Fruit fly (Drosophila melanogaster) whole organism, embryonic: ENCODE data around the gene N.

Experiments used
- Atf3 ChIP-seq: fragments of 200-800 bp; sonication (Bioruptor generic); optimal IDR thresholded peaks from 3 replicates; lab custom pipeline; 2016; ENCODE audit warnings: missing biosample characterization, missing genetic modification characterization
- CG2875 ChIP-seq: fragments of 200-800 bp; sonication (Bioruptor generic); optimal IDR thresholded peaks from 2 replicates; lab custom pipeline; 2017; ENCODE audit warnings: missing biosample characterization, mild to moderate bottlenecking, missing genetic modification characterization, missing genetic modification reagents
- CG32772 ChIP-seq: fragments of 200-800 bp; sonication (Bioruptor generic); IDR thresholded peaks from 2 replicates; pipeline ENCODE4 v1.3.6; 2022; ENCODE audit warnings: missing biosample characterization, missing genetic modification characterization
- CG7372 ChIP-seq: fragments of 200-800 bp; sonication (Bioruptor generic); IDR thresholded peaks from 2 replicates; pipeline ENCODE4 v1.3.6; 2022; ENCODE audit warnings: missing biosample characterization, missing genetic modification characterization
- Rfx ChIP-seq: fragments of 200-800 bp; sonication (Bioruptor generic); IDR thresholded peaks from 2 replicates; pipeline ENCODE4 v1.3.6; 2022; ENCODE audit warnings: missing biosample characterization, missing genetic modification characterization
- da ChIP-seq: fragments of 200-800 bp; sonication (Bioruptor generic); optimal IDR thresholded peaks from 2 replicates; lab custom pipeline; 2016; ENCODE audit warnings: missing biosample characterization, missing genetic modification characterization
- gce ChIP-seq: fragments of 200-800 bp; sonication (Bioruptor generic); IDR thresholded peaks from 3 replicates; pipeline ENCODE4 v1.3.6; 2022; ENCODE audit warnings: missing biosample characterization, missing genetic modification characterization
- her ChIP-seq: fragments of 200-800 bp; sonication (Bioruptor generic); optimal IDR thresholded peaks from 2 replicates; lab custom pipeline; 2016; ENCODE audit warnings: missing biosample characterization, missing genetic modification characterization
- insv ChIP-seq, 2 experiments: fragments of 200-800 bp; sonication (Bioruptor generic); optimal IDR thresholded peaks; 3 replicates each; lab custom pipeline; 2016 to 2018; ENCODE audit warnings: missing biosample characterization in 2 of 2, missing genetic modification characterization in 2 of 2
- pros ChIP-seq: fragments of 200-800 bp; sonication (Bioruptor generic); optimal IDR thresholded peaks from 3 replicates; lab custom pipeline; 2019; ENCODE audit warnings: missing biosample characterization, mild to moderate bottlenecking, missing genetic modification characterization, moderate library complexity
- sim ChIP-seq: fragments of 200-800 bp; sonication (Bioruptor generic); IDR thresholded peaks from 2 replicates; pipeline ENCODE4 v1.3.6; 2022; ENCODE audit warnings: missing biosample characterization, missing genetic modification characterization

- TF ChIP-seq CG32772 (GFP tag; lab: Robert Waterston, UW) (no peak), sim (no peak), gce (no peak), Atf3 (GFP tag; lab: Kevin White, UChicago) (no peak), CG2875 (no peak), her (GFP tag; lab: Kevin White, UChicago) (no peak), Rfx (no peak), da (GFP tag; lab: Kevin White, UChicago) (no peak), insv (GFP tag; optimal IDR thresholded peaks at IDR 0.05; lab: Kevin White, UChicago) (no peak), CG7372 (GFP tag; lab: Robert Waterston, UW) (no peak), pros (GFP tag; lab: Kevin White, UChicago) (no peak)
Measured at dm6 chrX:3087114-3087513, 47.6 kb upstream of the N start.
